Worm (Caenorhabditis elegans) whole organism, L4/young adult: ENCODE data around the gene med-2.
A peak's percentile ranks its signal among the peaks of the same experiment; 100 is the strongest.

ENCODE experiments used
- W03F9.2 ChIP-seq: fragments of 150-350 bp; optimal IDR thresholded peaks from 2 replicates; lab custom pipeline; 2014; ENCODE audit warnings: missing biosample characterization, missing genetic modification characterization
- dao-5 ChIP-seq: sonication (generic microtip); optimal IDR thresholded peaks from 2 replicates; lab custom pipeline; 2016; ENCODE audit warnings: missing genotype, missing genetic modification characterization, moderate library complexity, missing compliant biosample characterization
- him-1 ChIP-seq: sonication (generic microtip); optimal IDR thresholded peaks from 2 replicates; lab custom pipeline; 2016; ENCODE audit warnings: missing genotype, missing genetic modification reagents, missing genetic modification characterization, missing compliant biosample characterization

Gene med-2

ce11 chrIII:6900609-6901008, 16.3 kb downstream of the med-2 start:
- TF ChIP-seq W03F9.2 (tag; lab: Kevin White, UChicago) = no peak
- no peak for TF ChIP-seq dao-5 (tag; lab: Kevin White, UChicago)
- no peak for TF ChIP-seq him-1 (tag; lab: Kevin White, UChicago)

- TF ChIP-seq dao-5 (tag; lab: Kevin White, UChicago) = no peak
- no peak for TF ChIP-seq him-1 (tag; lab: Kevin White, UChicago)
- no peak for TF ChIP-seq W03F9.2 (tag; lab: Kevin White, UChicago)
Measured at ce11 chrIII:6903056-6903977, 19.0 kb downstream of the med-2 start, which contains the start of the genes brc-2 and T07E3.3. brc-2 (minus strand) TSS chrIII:6903106. T07E3.3 (plus strand) TSS chrIII:6903877.

DNA sequence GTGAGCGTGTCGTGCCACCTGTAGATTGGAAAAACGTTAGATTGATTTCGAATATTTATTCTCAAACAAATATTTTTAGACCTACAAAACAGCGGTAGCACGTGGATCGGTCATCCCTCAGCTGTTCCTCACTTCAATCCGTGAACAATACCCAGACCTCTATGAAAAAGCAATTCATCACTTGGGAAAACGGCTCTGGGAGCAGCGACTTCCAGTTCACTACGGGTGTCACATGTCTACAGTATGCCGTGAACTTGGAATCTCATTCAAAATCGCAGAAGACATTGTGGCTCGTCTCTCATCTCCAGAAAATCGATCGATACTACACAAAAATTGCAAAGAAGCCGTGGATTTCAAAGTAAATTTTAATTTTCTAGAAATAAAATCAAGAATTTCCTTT, 20.2 kb downstream of the med-2 start:
- no peak for TF ChIP-seq W03F9.2 (tag; lab: Kevin White, UChicago)
- no peak for TF ChIP-seq him-1 (tag; lab: Kevin White, UChicago)
- no peak for TF ChIP-seq dao-5 (tag; lab: Kevin White, UChicago)

- TF ChIP-seq him-1 (tag; lab: Kevin White, UChicago) = no peak
- TF ChIP-seq W03F9.2 (tag; lab: Kevin White, UChicago) = no peak
- TF ChIP-seq dao-5 (tag; lab: Kevin White, UChicago) = no peak
Measured at ce11 chrIII:6906409-6906808, 22.1 kb downstream of the med-2 start, which contains the start of gene T07E3.2. T07E3.2 (plus strand) TSS chrIII:6906709.

DNA sequence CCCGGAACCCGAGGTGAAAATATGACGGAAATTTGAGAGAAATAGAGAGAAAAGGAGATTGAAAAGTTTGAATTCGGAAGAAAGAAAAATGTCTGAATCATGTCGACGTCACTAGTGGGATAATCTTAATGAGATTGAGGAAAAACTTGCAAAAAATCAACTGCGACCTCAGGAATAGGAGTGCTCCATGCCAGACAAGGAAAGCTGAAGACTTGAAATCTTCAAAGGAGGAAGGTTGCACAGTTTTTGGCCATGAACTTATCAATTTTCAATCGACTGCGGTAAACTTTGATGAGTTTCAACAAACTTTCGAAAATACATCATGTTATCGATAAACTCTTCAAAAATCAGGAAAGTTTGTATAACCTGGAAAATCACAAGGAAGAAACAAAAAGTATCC, 28.1 kb downstream of the med-2 start, which contains the start of gene pdf-1:
pdf-1 (minus strand) TSS at position 101 of the 400 bp plus-strand sequence.
- TF ChIP-seq W03F9.2 (tag; lab: Kevin White, UChicago) (no peak), him-1 (tag; lab: Kevin White, UChicago) (no peak), dao-5 (tag; lab: Kevin White, UChicago) (no peak)

ce11 chrIII:6914840-6915239, 30.5 kb downstream of the med-2 start:
- TF ChIP-seq W03F9.2 (tag; lab: Kevin White, UChicago) (no peak), dao-5 (tag; lab: Kevin White, UChicago) (no peak), him-1 (tag; lab: Kevin White, UChicago) (no peak)

- no peak for TF ChIP-seq dao-5 (tag; lab: Kevin White, UChicago)
- TF ChIP-seq him-1 (tag; lab: Kevin White, UChicago) = no peak
- no peak for TF ChIP-seq W03F9.2 (tag; lab: Kevin White, UChicago)
Measured at ce11 chrIII:6928725-6929124, 44.4 kb downstream of the med-2 start, which contains the start of gene flap-1. flap-1 (minus strand) TSS chrIII:6928825.

DNA sequence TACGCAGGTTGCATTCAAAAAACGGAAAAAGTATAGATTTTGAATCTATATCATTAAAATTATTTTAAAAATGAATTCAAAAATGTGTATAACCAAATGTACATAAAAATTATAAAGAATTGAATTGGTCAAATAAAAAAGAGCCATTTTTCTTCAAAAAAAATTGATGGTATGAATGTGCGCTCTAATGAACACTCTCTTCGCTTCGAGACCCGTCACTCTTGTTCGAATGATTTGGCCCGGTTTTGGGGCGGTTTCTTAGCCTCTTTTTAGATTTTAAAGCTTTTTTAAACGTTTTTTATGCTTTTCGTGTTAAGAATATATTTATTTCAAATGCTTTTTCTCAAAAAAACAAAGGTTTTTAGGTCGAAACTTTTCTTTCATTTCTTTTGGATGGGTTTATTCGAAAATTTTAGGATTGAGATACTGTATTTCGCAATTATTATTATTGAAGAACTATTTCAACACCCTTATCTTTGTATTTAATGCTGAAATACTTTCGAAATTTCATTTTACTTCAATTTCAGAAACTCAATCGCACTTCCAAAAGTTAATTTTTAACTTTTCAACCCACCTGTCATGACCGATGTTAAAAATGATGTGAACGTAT, 45.4 kb downstream of the med-2 start, which contains the start of gene inf-1:
inf-1 (plus strand) TSS at position 577 of the 610 bp plus-strand sequence.
- no peak for TF ChIP-seq dao-5 (tag; lab: Kevin White, UChicago)
- TF ChIP-seq W03F9.2 (tag; lab: Kevin White, UChicago) = peak; percentile 77

- TF ChIP-seq W03F9.2 (tag; lab: Kevin White, UChicago) (no peak), him-1 (tag; lab: Kevin White, UChicago) (no peak), dao-5 (tag; lab: Kevin White, UChicago) (no peak)
Measured at ce11 chrIII:6931896-6932295, 47.6 kb downstream of the med-2 start, which contains the start of gene byn-1. byn-1 (plus strand) TSS chrIII:6932001.
